Fruit fly (Drosophila melanogaster): Measurements from ENCODE around the gene CG7202.
A peak's percentile ranks its signal among the peaks of the same experiment; 100 is the strongest.

CG7202 gene

DNA sequence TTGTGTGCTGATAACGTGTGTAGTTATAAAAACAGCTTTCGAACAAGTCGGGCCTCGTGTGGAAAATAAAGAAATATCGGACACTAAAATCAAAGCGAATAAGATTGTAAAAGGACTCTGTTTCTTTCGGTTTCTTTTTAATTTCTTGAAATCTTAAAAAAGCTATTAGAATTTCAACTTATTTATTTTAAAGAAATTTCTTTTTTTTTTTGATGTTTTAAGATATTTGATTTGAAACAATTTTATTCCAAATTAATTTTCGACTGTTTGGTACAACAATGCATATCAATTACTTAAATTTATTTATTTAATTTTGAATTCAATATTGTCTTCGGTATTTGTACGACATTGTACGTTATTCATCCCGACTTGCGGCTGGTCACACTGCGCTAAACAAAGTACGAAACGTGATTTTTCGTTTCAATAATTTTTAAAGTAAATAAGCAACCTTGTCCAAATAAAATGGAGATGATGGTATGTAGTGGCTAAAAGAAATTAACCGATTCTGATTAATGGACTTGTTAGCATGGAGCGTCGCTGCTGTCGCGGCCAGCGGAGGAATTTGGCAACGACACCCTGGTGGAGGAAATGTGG, at the start of gene CG7202, which contains the start of gene CG7519:
CG7202 (minus strand) TSS at position 51 of the 594 bp plus-strand sequence.
CG7519 (plus strand) TSS at position 361 of the 594 bp plus-strand sequence.
- TF ChIP-seq bab1 (GFP tag; optimal IDR thresholded peaks at IDR 0.05) (peak; percentile 8), Mnt (GFP tag; optimal IDR thresholded peaks at IDR 0.05) (peak; percentile 49), CG1620 (GFP tag; optimal IDR thresholded peaks at IDR 0.05) (no peak), tj (GFP tag; optimal IDR thresholded peaks at IDR 0.05) (no peak), cic (GFP tag; optimal IDR thresholded peaks at IDR 0.05) (no peak), pad (GFP tag; optimal IDR thresholded peaks at IDR 0.05) (no peak), CG7101 (tag; optimal IDR thresholded peaks at IDR 0.05) (no peak)

DNA sequence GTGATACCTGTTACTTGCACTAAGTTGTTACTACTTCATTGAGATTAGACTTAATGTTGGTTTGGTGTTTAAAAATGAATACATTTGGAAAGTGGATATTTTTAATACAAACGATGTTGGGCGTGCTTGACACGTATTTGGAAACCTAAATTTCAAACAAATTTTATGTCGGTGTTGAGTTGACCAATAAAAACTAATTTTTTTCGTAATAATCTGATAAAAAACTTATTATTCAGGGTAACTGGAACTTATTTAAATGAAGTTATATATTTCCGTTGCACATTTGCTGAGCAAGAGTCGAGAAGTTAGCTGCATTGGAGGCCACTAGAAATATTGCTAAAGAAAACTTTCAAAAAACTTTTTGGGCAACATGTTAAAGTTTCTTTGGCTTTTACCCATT, 49.5 kb upstream of the CG7202 start, which contains the start of gene CG33290:
CG33290 (plus strand) TSS at position 301 of the 400 bp plus-strand sequence.
- TF ChIP-seq cnc (optimal IDR thresholded peaks at IDR 0.05) (no peak), kay (GFP tag; ENCODE audit: borderline replicate concordance) (peak; percentile 39)

DNA sequence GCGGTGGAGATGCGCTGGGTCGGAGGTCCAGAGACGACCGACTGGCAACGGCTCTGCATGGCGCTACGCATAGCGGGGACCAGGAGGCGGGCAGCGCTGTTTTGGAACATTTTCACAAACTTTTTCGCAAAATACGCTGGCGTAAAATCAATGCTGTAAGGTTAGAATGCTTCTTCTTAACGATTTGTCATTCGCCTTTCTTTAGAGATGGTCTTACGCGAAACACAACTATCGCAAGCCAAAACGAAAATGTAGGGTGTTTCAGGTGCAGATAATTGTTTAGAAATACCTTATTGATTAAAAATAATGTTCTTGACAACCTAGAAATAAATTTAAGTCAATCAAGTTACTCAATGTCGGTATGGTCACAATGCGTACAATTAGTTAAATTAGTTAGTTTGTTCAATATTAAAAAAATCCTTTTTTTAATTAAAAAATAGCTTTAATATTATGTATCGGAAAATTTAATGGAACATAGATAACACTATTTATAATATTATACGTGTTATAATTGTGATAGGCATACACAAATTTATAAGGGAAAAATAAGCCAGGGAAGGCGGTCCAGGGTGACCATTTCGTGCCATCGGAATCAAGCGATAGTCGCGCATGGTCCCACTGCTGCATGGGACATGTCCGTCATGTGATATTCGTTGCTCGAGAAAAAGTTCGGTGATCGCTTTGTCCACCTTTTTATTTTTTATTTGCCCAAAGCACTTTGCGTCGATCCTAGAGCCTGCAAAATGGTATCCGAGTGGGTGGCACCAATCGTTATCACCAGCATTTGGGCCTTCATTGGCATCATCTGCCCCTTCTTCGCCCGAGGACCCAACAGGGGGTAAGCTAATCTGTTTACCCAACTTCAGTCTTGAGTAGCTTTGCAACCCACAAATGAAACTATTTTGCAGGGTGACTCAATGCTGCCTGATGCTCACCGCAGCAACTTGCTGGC, 46.9 kb upstream of the CG7202 start, which contains the start of the genes COX8 and VhaM9.7-b:
COX8 (minus strand) TSS at position 203 of the 952 bp plus-strand sequence.
VhaM9.7-b (plus strand) TSS at position 618 of the 952 bp plus-strand sequence.
- TF ChIP-seq pad (GFP tag; optimal IDR thresholded peaks at IDR 0.05): peak; percentile 44
- TF ChIP-seq CG7045 (GFP tag; optimal IDR thresholded peaks at IDR 0.05): peak; percentile 78
- no peak for TF ChIP-seq kay (GFP tag; ENCODE audit: borderline replicate concordance)
- no peak for TF ChIP-seq toe (GFP tag; optimal IDR thresholded peaks at IDR 0.05)
- TF ChIP-seq CG14711 (tag; optimal IDR thresholded peaks at IDR 0.05): peak; percentile 47
- peak; percentile 63 for TF ChIP-seq Crg-1 (GFP tag; optimal IDR thresholded peaks at IDR 0.05)
- peak; percentile 67 for TF ChIP-seq CG7101 (tag; optimal IDR thresholded peaks at IDR 0.05)
- peak; percentile 30 for TF ChIP-seq tj (GFP tag; optimal IDR thresholded peaks at IDR 0.05)
- peak; percentile 64 for TF ChIP-seq CG1620 (GFP tag; optimal IDR thresholded peaks at IDR 0.05)
- peak; percentile 2 for TF ChIP-seq CG12768 (GFP tag; optimal IDR thresholded peaks at IDR 0.05)
- no peak for TF ChIP-seq cnc (optimal IDR thresholded peaks at IDR 0.05)
- peak; percentile 73 for TF ChIP-seq CG11617 (GFP tag; optimal IDR thresholded peaks at IDR 0.05)
- no peak for TF ChIP-seq CG33017 (tag; optimal IDR thresholded peaks at IDR 0.05)
- TF ChIP-seq bab1 (GFP tag; optimal IDR thresholded peaks at IDR 0.05): peak; percentile 41
- TF ChIP-seq Mnt (GFP tag; optimal IDR thresholded peaks at IDR 0.05): peak; percentile 72
- peak; percentile 29 for TF ChIP-seq Clk (GFP tag; optimal IDR thresholded peaks at IDR 0.05)
- peak; percentile 38 for TF ChIP-seq cic (GFP tag; optimal IDR thresholded peaks at IDR 0.05)
- peak; percentile 66 for TF ChIP-seq ovo (GFP tag; optimal IDR thresholded peaks at IDR 0.05)
- no peak for TF ChIP-seq Hr96 (GFP tag; optimal IDR thresholded peaks at IDR 0.05)
- no peak for TF ChIP-seq CG5204 (GFP tag; optimal IDR thresholded peaks at IDR 0.05)

DNA sequence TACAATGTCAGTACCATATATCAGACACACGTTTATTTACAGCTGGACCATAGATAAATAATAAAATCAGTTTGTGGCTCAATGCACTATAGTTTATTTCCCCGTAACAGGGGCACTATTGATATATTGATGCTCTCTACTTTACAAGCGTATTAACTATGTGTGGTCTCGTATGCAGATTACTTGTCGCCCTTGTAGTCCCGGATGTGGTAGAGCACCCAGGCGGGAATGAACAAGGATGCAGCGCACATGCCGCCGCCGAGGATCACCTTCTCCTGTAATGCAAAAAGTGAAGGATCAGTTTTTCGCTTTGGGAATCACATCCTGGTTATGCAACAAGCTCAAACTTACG, 46.3 kb upstream of the CG7202 start:
- TF ChIP-seq CG33017 (tag; optimal IDR thresholded peaks at IDR 0.05) (no peak), bab1 (GFP tag; optimal IDR thresholded peaks at IDR 0.05) (no peak), kay (GFP tag; ENCODE audit: borderline replicate concordance) (no peak), Mnt (GFP tag; optimal IDR thresholded peaks at IDR 0.05) (no peak), CG1620 (GFP tag; optimal IDR thresholded peaks at IDR 0.05) (no peak), cnc (optimal IDR thresholded peaks at IDR 0.05) (no peak), ovo (GFP tag; optimal IDR thresholded peaks at IDR 0.05) (no peak), toe (GFP tag; optimal IDR thresholded peaks at IDR 0.05) (no peak), CG14711 (tag; optimal IDR thresholded peaks at IDR 0.05) (no peak), pad (GFP tag; optimal IDR thresholded peaks at IDR 0.05) (no peak), Hr96 (GFP tag; optimal IDR thresholded peaks at IDR 0.05) (no peak), CG7045 (GFP tag; optimal IDR thresholded peaks at IDR 0.05) (no peak), CG11617 (GFP tag; optimal IDR thresholded peaks at IDR 0.05) (no peak), Crg-1 (GFP tag; optimal IDR thresholded peaks at IDR 0.05) (no peak), CG7101 (tag; optimal IDR thresholded peaks at IDR 0.05) (no peak), CG12768 (GFP tag; optimal IDR thresholded peaks at IDR 0.05) (no peak), CG5204 (GFP tag; optimal IDR thresholded peaks at IDR 0.05) (no peak), tj (GFP tag; optimal IDR thresholded peaks at IDR 0.05) (no peak)

DNA sequence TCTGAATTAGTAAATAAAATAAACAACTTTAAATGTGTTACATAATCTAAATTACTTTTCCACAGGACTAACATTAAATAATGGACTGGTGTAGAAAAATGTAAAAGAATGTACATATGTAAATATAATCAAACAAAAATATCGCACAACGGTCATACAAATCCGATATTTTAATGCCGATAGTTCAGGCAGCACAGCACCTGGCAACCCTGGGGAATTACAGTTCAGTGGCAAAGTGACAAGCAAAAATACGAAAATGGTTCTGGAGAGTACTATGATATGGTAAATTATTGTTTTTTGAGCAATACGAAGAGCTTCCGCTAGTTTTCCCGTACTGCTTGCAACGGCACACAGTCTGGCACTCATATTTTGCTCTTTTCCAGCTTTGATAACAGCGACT, 44.3 kb upstream of the CG7202 start, which contains the start of gene Rpn10:
Rpn10 (plus strand) TSS at position 144 of the 400 bp plus-strand sequence.
- peak; percentile 51 for TF ChIP-seq CG1620 (GFP tag; optimal IDR thresholded peaks at IDR 0.05)
- no peak for TF ChIP-seq tj (GFP tag; optimal IDR thresholded peaks at IDR 0.05)
- TF ChIP-seq CG14711 (tag; optimal IDR thresholded peaks at IDR 0.05): peak; percentile 99
- TF ChIP-seq Clk (GFP tag; optimal IDR thresholded peaks at IDR 0.05): no peak
- TF ChIP-seq cic (GFP tag; optimal IDR thresholded peaks at IDR 0.05): no peak
- no peak for TF ChIP-seq Hr96 (GFP tag; optimal IDR thresholded peaks at IDR 0.05)
- no peak for TF ChIP-seq CG12768 (GFP tag; optimal IDR thresholded peaks at IDR 0.05)
- TF ChIP-seq CG11617 (GFP tag; optimal IDR thresholded peaks at IDR 0.05): peak; percentile 5
- TF ChIP-seq CG33017 (tag; optimal IDR thresholded peaks at IDR 0.05): no peak
- no peak for TF ChIP-seq CG5204 (GFP tag; optimal IDR thresholded peaks at IDR 0.05)
- TF ChIP-seq cnc (optimal IDR thresholded peaks at IDR 0.05): peak; percentile 81 to 95
- peak; percentile 33 for TF ChIP-seq Mnt (GFP tag; optimal IDR thresholded peaks at IDR 0.05)
- TF ChIP-seq kay (GFP tag; ENCODE audit: borderline replicate concordance): no peak
- TF ChIP-seq toe (GFP tag; optimal IDR thresholded peaks at IDR 0.05): no peak
- TF ChIP-seq Crg-1 (GFP tag; optimal IDR thresholded peaks at IDR 0.05): peak; percentile 19
- TF ChIP-seq CG7101 (tag; optimal IDR thresholded peaks at IDR 0.05): no peak
- TF ChIP-seq ovo (GFP tag; optimal IDR thresholded peaks at IDR 0.05): peak; percentile 86
- peak; percentile 70 for TF ChIP-seq bab1 (GFP tag; optimal IDR thresholded peaks at IDR 0.05)
- TF ChIP-seq pad (GFP tag; optimal IDR thresholded peaks at IDR 0.05): peak; percentile 50

Measured in whole organism, adult.